Worm (Caenorhabditis elegans) whole organism, L2 larva: ENCODE measurements around the gene cest-2.2.

Source experiments
- R02D3.7 ChIP-seq: fragments of 150-350 bp; optimal IDR thresholded peaks from 2 replicates; lab custom pipeline; 2014; ENCODE audit warnings: missing biosample characterization, missing genetic modification characterization
- dmd-4 ChIP-seq: sonication (generic microtip); optimal IDR thresholded peaks from 2 replicates; lab custom pipeline; 2017; ENCODE audit warnings: missing biosample characterization, missing genetic modification characterization
- elt-3 ChIP-seq: sonication (generic microtip); optimal IDR thresholded peaks from 2 replicates; lab custom pipeline; 2017; ENCODE audit warnings: missing biosample characterization, missing genetic modification characterization
- gmeb-1 ChIP-seq: fragments of 150-350 bp; optimal IDR thresholded peaks from 2 replicates; lab custom pipeline; 2014; ENCODE audit warnings: missing biosample characterization, missing genetic modification characterization
- lin-39 ChIP-seq: fragments of 150-350 bp; optimal IDR thresholded peaks from 2 replicates; lab custom pipeline; 2014; ENCODE audit warnings: missing biosample characterization, missing genetic modification reagents, missing genetic modification characterization
- mab-5 ChIP-seq: fragments of 150-350 bp; optimal IDR thresholded peaks from 2 replicates; lab custom pipeline; 2014; ENCODE audit warnings: missing biosample characterization, missing genetic modification characterization
- mbf-1 ChIP-seq: sonication (generic microtip); optimal IDR thresholded peaks from 2 replicates; lab custom pipeline; 2017; ENCODE audit warnings: missing biosample characterization, missing genetic modification characterization
- nhr-10 ChIP-seq: sonication (generic microtip); optimal IDR thresholded peaks from 2 replicates; lab custom pipeline; 2017; ENCODE audit warnings: missing biosample characterization, missing genetic modification characterization
- nhr-11 ChIP-seq: fragments of 150-350 bp; optimal IDR thresholded peaks from 2 replicates; lab custom pipeline; 2014; ENCODE audit warnings: missing biosample characterization, missing genetic modification characterization
- nhr-129 ChIP-seq: fragments of 150-350 bp; optimal IDR thresholded peaks from 2 replicates; lab custom pipeline; 2014; ENCODE audit warnings: missing biosample characterization, missing genetic modification characterization
- nhr-23 ChIP-seq: fragments of 150-350 bp; optimal IDR thresholded peaks from 2 replicates; lab custom pipeline; 2014; ENCODE audit warnings: missing biosample characterization, missing genetic modification reagents, missing genetic modification characterization
- nhr-6 ChIP-seq: fragments of 150-350 bp; optimal IDR thresholded peaks from 2 replicates; lab custom pipeline; 2014; ENCODE audit warnings: missing biosample characterization, missing genetic modification characterization
- sma-3 ChIP-seq: sonication (generic microtip); optimal IDR thresholded peaks from 2 replicates; lab custom pipeline; 2016; ENCODE audit warnings: missing genetic modification reagents, missing genetic modification characterization, missing compliant biosample characterization
- snpc-4 ChIP-seq: fragments of 150-350 bp; optimal IDR thresholded peaks from 2 replicates; lab custom pipeline; 2014; ENCODE audit warnings: missing biosample characterization, missing genetic modification characterization
- unc-39 ChIP-seq: fragments of 150-350 bp; optimal IDR thresholded peaks from 2 replicates; lab custom pipeline; 2014; ENCODE audit warnings: missing biosample characterization, missing genetic modification characterization

cest-2.2 gene

DNA sequence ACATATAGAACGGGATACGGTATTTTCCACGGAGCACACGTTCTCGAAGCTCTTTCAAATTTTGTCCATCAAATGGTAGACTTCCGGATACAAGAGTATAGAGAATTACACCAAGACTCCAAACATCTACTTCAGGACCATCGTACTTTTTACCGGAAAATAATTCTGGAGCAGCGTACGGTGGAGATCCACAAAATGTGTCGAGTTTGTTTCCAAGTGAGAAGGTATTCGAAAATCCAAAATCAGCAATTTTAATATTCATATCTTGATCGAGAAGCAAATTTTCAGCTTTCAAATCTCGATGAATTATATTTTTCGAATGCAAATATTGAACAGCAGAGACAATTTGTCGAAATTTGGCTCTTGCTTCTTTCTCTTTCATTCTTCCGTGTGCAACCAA, 52.0 kb downstream of the cest-2.2 start:
- TF ChIP-seq snpc-4 = no peak
- no peak for TF ChIP-seq sma-3 (GFP tag; lab: Kevin White, UChicago)
- TF ChIP-seq dmd-4 (tag; lab: Kevin White, UChicago) = no peak
- no peak for TF ChIP-seq nhr-23 (tag; lab: Kevin White, UChicago)
- no peak for TF ChIP-seq lin-39 (tag; lab: Kevin White, UChicago)
- no peak for TF ChIP-seq nhr-129 (tag; lab: Kevin White, UChicago)
- no peak for TF ChIP-seq mbf-1 (tag; lab: Kevin White, UChicago)
- no peak for TF ChIP-seq nhr-10 (tag; lab: Kevin White, UChicago)
- no peak for TF ChIP-seq elt-3 (tag; lab: Kevin White, UChicago)
- no peak for TF ChIP-seq unc-39 (tag; lab: Kevin White, UChicago)
- no peak for TF ChIP-seq R02D3.7 (tag; lab: Kevin White, UChicago)
- TF ChIP-seq nhr-6 (tag; lab: Kevin White, UChicago) = no peak
- TF ChIP-seq mab-5 (tag; lab: Kevin White, UChicago) = no peak
- TF ChIP-seq nhr-11 (tag; lab: Kevin White, UChicago) = no peak
- TF ChIP-seq gmeb-1 = no peak
